Worm (Caenorhabditis elegans): ENCODE measurements around the gene B0336.12.

Gene B0336.12

DNA sequence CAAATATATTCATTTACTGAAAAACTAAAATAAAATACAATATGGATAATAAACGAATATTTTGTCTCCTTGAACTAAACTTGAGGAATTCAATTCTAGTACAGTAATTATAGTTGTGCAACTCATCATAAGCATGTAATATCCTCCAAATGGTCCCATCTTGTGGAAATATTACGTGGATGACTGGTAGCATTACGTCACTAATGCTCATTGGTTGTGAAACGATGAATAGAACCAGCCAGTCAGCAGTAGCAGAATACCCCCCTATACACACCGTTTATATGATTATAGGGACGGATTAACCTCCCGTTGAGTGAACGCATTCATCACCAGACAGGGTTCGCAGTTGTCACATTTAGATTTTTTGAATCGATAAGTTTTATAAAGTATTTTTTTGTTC, 8.4 kb upstream of the B0336.12 start:
- TF ChIP-seq grh-1 (GFP tag; IDR thresholded peaks at IDR 0.05) (no peak), ces-1 (GFP tag; optimal IDR thresholded peaks at IDR 0.05) (no peak), lin-35 (GFP tag; optimal IDR thresholded peaks at IDR 0.05) (no peak), F16B12.6 (tag; optimal IDR thresholded peaks at IDR 0.05) (no peak), mdl-1 (tag; optimal IDR thresholded peaks at IDR 0.05) (no peak), pqm-1 (tag; optimal IDR thresholded peaks at IDR 0.05) (no peak), ceh-88 (GFP tag; IDR thresholded peaks at IDR 0.05) (no peak)

DNA sequence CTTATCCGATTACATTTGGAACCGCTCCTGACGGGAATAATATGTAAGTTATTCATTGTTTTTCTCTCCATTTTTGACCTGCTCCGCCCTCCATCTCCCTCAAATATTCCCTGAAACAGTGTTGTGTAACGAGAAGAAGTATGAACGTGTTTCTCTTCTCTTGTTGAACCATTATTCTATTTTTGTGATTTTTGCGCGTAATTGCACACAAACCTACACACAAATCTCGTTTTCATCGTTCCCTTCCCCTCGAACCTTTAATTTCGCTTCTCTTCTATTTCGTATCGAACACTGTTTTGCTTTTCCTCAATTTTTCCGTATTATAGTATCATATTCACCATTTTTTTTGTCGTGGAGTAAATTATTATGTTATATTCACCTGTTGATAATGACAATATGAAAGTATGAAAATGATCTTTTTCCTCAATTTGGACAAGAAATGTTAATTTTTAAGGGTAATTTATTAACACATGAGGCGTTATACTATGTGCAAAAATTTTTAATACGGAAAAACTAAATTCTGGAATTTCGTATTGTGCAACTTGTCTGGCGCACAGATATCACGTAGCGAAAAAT, 7.3 kb upstream of the B0336.12 start:
- TF ChIP-seq grh-1 (GFP tag; IDR thresholded peaks at IDR 0.05) (no peak), dsc-1 (tag; optimal IDR thresholded peaks at IDR 0.05) (no peak), irx-1 (tag; optimal IDR thresholded peaks at IDR 0.05) (no peak), C04F5.9 (tag; optimal IDR thresholded peaks at IDR 0.05) (no peak), ceh-8 (GFP tag; optimal IDR thresholded peaks at IDR 0.05) (no peak), nhr-85 (tag) (no peak)

DNA sequence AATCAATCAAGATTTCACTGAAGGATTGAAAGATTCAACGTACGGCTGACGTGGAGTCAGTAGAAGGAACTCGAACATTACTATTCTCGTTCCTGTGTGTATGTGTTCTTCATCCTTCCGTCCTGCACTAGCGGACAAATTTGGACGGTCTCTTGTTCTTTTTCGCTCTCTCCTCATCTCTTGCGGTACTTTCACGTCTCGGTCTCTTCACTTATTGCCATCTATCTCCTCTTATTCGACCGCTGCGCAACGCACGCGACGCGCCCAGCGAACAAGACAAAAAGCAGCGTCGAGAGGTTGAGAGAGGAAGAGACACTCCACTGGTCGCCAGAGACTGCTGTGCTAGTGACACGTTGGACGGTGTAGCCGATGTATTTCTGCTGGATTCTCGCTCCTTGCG, 5.5 kb upstream of the B0336.12 start:
- TF ChIP-seq efl-1 (optimal IDR thresholded peaks at IDR 0.05) (peak; percentile 68 to 83), efl-1 (GFP tag; optimal IDR thresholded peaks at IDR 0.05 in 1 of 2) (peak; percentile 30 to 96), nhr-71 (tag; optimal IDR thresholded peaks at IDR 0.05) (peak; percentile 58), unc-86 (tag; optimal IDR thresholded peaks at IDR 0.05) (peak; percentile 35), sptf-1 (tag; optimal IDR thresholded peaks at IDR 0.05) (no peak), unc-30 (tag; optimal IDR thresholded peaks at IDR 0.05) (no peak), zag-1 (tag; optimal IDR thresholded peaks at IDR 0.05) (no peak), egl-27 (tag; optimal IDR thresholded peaks at IDR 0.05) (no peak), blmp-1 (tag; optimal IDR thresholded peaks at IDR 0.05) (peak; percentile 52), nhr-28 (tag; optimal IDR thresholded peaks at IDR 0.05) (no peak), elt-3 (tag; optimal IDR thresholded peaks at IDR 0.05) (peak in 1 of 6 experiments; percentile 44), fkh-8 (tag; optimal IDR thresholded peaks at IDR 0.05) (peak; percentile 49), zip-4 (GFP tag; optimal IDR thresholded peaks at IDR 0.05) (no peak), elt-2 (tag; optimal IDR thresholded peaks at IDR 0.05) (no peak), dpl-1 (GFP tag; optimal IDR thresholded peaks at IDR 0.05) (peak in 2 of 3 experiments; percentile 49 to 62), Y116A8C.19 (tag; optimal IDR thresholded peaks at IDR 0.05; ENCODE audit: borderline replicate concordance) (no peak), ceh-82 (tag; optimal IDR thresholded peaks at IDR 0.05) (peak; percentile 7 to 87 (median 68)), nhr-85 (tag) (no peak), C34B4.2 (tag; optimal IDR thresholded peaks at IDR 0.05) (no peak), nhr-84 (tag; optimal IDR thresholded peaks at IDR 0.05) (no peak), unc-62 (GFP tag; optimal IDR thresholded peaks at IDR 0.05) (no peak), C16A3.4 (tag; optimal IDR thresholded peaks at IDR 0.05) (peak; percentile 57), swsn-7 (tag; optimal IDR thresholded peaks at IDR 0.05) (peak; percentile 56), vab-15 (tag; optimal IDR thresholded peaks at IDR 0.05) (no peak), tlp-1 (tag; optimal IDR thresholded peaks at IDR 0.05) (no peak), pag-3 (tag; optimal IDR thresholded peaks at IDR 0.05; ENCODE audit: borderline replicate concordance, insufficient read depth) (no peak), C04F5.9 (tag; optimal IDR thresholded peaks at IDR 0.05) (no peak), fos-1 (tag; optimal IDR thresholded peaks at IDR 0.05) (peak; percentile 28), pqm-1 (tag; optimal IDR thresholded peaks at IDR 0.05) (no peak), lin-35 (GFP tag; optimal IDR thresholded peaks at IDR 0.05) (peak; percentile 55 to 64), mep-1 (tag; optimal IDR thresholded peaks at IDR 0.05) (peak; percentile 74), irx-1 (tag; optimal IDR thresholded peaks at IDR 0.05) (no peak), nhr-90 (tag; optimal IDR thresholded peaks at IDR 0.05; ENCODE audit: poor library complexity) (no peak), sox-4 (tag; optimal IDR thresholded peaks at IDR 0.05) (no peak), lin-14 (GFP tag; optimal IDR thresholded peaks at IDR 0.05) (peak; percentile 90), nhr-47 (tag; optimal IDR thresholded peaks at IDR 0.05) (peak; percentile 40), ama-1 (optimal IDR thresholded peaks at IDR 0.05) (no peak), mdl-1 (tag; optimal IDR thresholded peaks at IDR 0.05) (peak in 1 of 2 experiments; percentile 62), unc-98 (GFP tag; IDR thresholded peaks at IDR 0.05) (no peak), pax-3 (tag; optimal IDR thresholded peaks at IDR 0.05) (no peak), rnt-1 (tag; optimal IDR thresholded peaks at IDR 0.05) (peak; percentile 75), ceh-63 (GFP tag; optimal IDR thresholded peaks at IDR 0.05) (no peak)

Measured in whole organism, L1 larva.